Worm (Caenorhabditis elegans): ENCODE data around the gene F10E7.11.

Gene F10E7.11

DNA sequence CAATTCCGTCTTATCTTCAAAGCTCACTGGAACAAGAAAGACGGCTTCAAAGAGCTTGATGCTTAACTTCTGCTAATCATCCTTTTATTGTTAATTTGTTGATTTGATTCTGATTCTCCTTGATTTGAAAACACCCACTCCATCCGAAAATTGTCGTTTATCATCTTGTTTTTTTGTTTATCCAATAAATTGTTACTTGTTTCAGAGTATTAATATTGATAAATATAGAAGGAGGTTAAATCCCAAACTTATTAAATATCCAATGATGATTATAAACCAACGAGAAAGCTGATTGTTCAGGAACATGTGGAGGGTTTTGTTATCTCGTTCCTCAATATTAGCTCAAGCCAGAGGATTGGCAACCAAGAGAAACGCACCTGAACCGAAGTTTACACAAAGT lies 9.9 kb downstream of the F10E7.11 start, which contains the start of gene F10E7.6:
Gene F10E7.6 (plus strand): TSS at position 301 of the 400 bp plus-strand sequence.
- TF ChIP-seq ceh-9 (tag; optimal IDR thresholded peaks at IDR 0.05) (no peak), nhr-11 (tag; optimal IDR thresholded peaks at IDR 0.05) (no peak), fos-1 (tag; optimal IDR thresholded peaks at IDR 0.05) (no peak), sea-2 (GFP tag; optimal IDR thresholded peaks at IDR 0.05) (no peak), fkh-10 (GFP tag; optimal IDR thresholded peaks at IDR 0.05) (no peak), nhr-76 (tag; optimal IDR thresholded peaks at IDR 0.05) (no peak), ztf-11 (tag; optimal IDR thresholded peaks at IDR 0.05) (no peak), zag-1 (tag; optimal IDR thresholded peaks at IDR 0.05) (no peak), nhr-43 (tag; optimal IDR thresholded peaks at IDR 0.05; ENCODE audit: poor library complexity, severe bottlenecking) (no peak), snpc-4 (tag; optimal IDR thresholded peaks at IDR 0.05) (no peak), nhr-12 (tag; optimal IDR thresholded peaks at IDR 0.05) (no peak), eor-1 (tag; optimal IDR thresholded peaks at IDR 0.05) (no peak), fkh-2 (tag; optimal IDR thresholded peaks at IDR 0.05) (no peak)

DNA sequence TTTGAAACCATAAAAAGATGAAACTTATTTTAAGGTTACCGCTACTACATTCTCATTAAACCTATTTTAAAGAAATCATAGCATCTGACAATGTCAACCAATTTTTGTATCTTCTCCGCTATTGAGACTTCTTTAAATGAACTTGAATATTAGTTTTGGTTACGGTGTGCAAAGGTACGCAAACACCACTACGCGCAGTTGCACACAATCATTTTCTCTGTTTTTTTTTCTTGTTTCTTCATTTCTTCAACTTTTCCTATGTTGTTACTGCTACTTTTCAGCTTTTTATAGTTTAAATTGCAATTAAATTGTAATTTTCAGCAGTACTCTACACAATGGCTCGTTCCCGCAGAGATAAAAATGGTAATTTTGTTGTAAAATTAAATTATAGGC lies 11.0 kb downstream of the F10E7.11 start, which contains the start of gene F10E7.5:
Gene F10E7.5 (plus strand): TSS at position 322 of the 393 bp plus-strand sequence.
- TF ChIP-seq ceh-82 (tag; optimal IDR thresholded peaks at IDR 0.05) (peak; percentile 11), nhr-77 (tag; optimal IDR thresholded peaks at IDR 0.05) (no peak), ZK546.5 (tag; optimal IDR thresholded peaks at IDR 0.05) (no peak), ceh-28 (tag; optimal IDR thresholded peaks at IDR 0.05) (no peak), ceh-9 (tag; optimal IDR thresholded peaks at IDR 0.05) (no peak), aly-2 (tag; optimal IDR thresholded peaks at IDR 0.05) (no peak), ztf-11 (tag; optimal IDR thresholded peaks at IDR 0.05) (no peak), zag-1 (tag; optimal IDR thresholded peaks at IDR 0.05) (no peak), nhr-11 (tag; optimal IDR thresholded peaks at IDR 0.05) (no peak), unc-62 (GFP tag; optimal IDR thresholded peaks at IDR 0.05) (no peak), pha-4 (tag; optimal IDR thresholded peaks at IDR 0.05) (no peak), unc-39 (tag; optimal IDR thresholded peaks at IDR 0.05) (no peak), fkh-2 (tag; optimal IDR thresholded peaks at IDR 0.05) (no peak), nhr-43 (tag; optimal IDR thresholded peaks at IDR 0.05; ENCODE audit: poor library complexity, severe bottlenecking) (peak; percentile 13), elt-1 (tag; optimal IDR thresholded peaks at IDR 0.05) (no peak), hmg-11 (tag; optimal IDR thresholded peaks at IDR 0.05) (no peak), jun-1 (tag; optimal IDR thresholded peaks at IDR 0.05) (no peak), R02D3.7 (tag; optimal IDR thresholded peaks at IDR 0.05) (no peak), ama-1 (optimal IDR thresholded peaks at IDR 0.05) (no peak), fkh-10 (GFP tag; optimal IDR thresholded peaks at IDR 0.05) (peak; percentile 1), lin-39 (tag; optimal IDR thresholded peaks at IDR 0.05) (peak; percentile 27), elt-2 (tag; optimal IDR thresholded peaks at IDR 0.05) (no peak), nfya-1 (tag; optimal IDR thresholded peaks at IDR 0.05; ENCODE audit: insufficient read depth) (peak; percentile 81), snpc-4 (tag; optimal IDR thresholded peaks at IDR 0.05) (peak; percentile 41), tbx-2 (tag; optimal IDR thresholded peaks at IDR 0.05) (no peak), lin-15B (tag; optimal IDR thresholded peaks at IDR 0.05) (peak; percentile 48), eor-1 (tag; optimal IDR thresholded peaks at IDR 0.05) (no peak), egl-27 (tag; optimal IDR thresholded peaks at IDR 0.05) (no peak), egl-5 (tag; optimal IDR thresholded peaks at IDR 0.05) (no peak), nhr-25 (tag; optimal IDR thresholded peaks at IDR 0.05) (no peak), skn-1 (tag; optimal IDR thresholded peaks at IDR 0.05) (peak; percentile 3)

DNA sequence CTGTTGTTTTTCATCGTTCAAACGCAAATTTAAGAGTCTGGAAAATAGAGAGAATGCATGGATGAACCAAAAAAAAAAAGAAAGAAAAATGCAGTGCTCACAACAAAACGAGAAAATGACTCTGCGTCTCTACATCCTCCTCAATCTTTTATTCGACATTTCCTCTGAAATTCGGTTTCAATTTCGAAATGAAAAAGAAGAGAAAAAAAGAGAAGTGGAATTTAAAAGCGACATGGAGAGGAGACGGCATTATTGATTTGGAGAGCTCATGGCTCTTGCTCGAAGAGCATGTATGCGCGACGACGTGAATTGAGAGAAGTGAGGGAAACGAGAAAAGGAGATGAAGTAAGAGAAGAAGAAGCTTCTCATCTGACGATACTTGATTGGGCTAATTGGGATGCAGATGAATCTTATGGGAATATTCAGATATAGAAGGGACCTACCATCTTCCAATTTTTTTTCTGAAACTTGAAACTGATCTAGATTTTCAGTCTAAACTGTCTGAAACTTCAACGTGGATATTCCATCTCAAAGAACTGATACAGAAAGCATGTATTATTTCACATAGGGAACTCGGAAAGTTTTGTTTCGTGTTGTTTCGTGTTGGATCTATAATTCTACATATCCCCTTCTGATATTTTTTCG lies 11.6 kb downstream of the F10E7.11 start:
- TF ChIP-seq ceh-16 (tag; optimal IDR thresholded peaks at IDR 0.05) (no peak), fos-1 (tag; optimal IDR thresholded peaks at IDR 0.05) (no peak), fkh-10 (GFP tag; optimal IDR thresholded peaks at IDR 0.05) (peak; percentile 60), nfya-1 (tag; optimal IDR thresholded peaks at IDR 0.05; ENCODE audit: insufficient read depth) (peak; percentile 9), ama-1 (optimal IDR thresholded peaks at IDR 0.05) (no peak), sea-2 (GFP tag; optimal IDR thresholded peaks at IDR 0.05) (no peak)

DNA sequence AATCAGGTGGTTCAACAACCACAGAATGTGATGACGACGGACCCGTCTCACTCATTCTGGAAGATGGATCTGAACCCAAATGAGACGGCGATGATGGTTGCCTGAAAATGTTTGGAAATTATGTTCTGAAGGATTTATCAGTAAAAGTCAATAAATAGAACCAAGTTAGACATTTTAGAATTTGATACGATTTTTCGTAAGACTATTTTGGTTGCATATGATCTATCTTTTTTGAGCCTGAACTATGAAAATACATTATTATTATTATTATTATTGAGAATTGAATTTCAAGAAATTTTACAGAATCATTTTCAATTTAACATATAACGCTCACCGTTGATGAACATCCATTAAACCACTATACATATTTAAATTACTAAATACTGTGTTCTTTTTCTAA lies 12.7 kb downstream of the F10E7.11 start, which contains the start of gene F10E7.9:
Gene F10E7.9 (minus strand): TSS at position 101 of the 400 bp plus-strand sequence.
- TF ChIP-seq fkh-2 (tag; optimal IDR thresholded peaks at IDR 0.05): no peak
- TF ChIP-seq elt-2 (tag; optimal IDR thresholded peaks at IDR 0.05): no peak
